Worm (Caenorhabditis elegans): ENCODE measurements around the gene F47B10.3.

DNA sequence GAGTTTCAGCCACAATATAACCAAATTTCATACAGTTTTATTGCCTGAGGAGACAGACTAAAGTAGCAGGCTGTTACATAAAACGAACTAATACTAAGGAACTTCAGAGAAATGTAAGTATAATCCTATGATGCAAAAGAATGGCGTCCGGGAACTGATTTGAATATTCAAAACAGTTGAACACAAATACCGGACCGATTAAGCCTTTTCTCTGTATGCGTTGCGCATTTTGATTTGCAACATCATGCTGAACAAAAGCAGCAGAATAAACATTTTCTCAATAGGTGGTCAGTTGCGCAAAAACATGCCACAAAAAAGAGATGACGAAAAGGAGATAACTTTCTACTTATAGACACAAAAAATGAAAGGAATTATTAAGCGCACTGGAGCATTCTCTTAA, 32.0 kb downstream of the F47B10.3 start:
- no peak for TF ChIP-seq pqm-1 (tag; optimal IDR thresholded peaks at IDR 0.05)
- no peak for TF ChIP-seq ztf-11 (tag; optimal IDR thresholded peaks at IDR 0.05)
- TF ChIP-seq ceh-82 (tag; optimal IDR thresholded peaks at IDR 0.05): no peak
- TF ChIP-seq fkh-10 (GFP tag; optimal IDR thresholded peaks at IDR 0.05): no peak
- no peak for TF ChIP-seq daf-12 (tag; optimal IDR thresholded peaks at IDR 0.05)
- TF ChIP-seq ZK546.5 (tag; optimal IDR thresholded peaks at IDR 0.05): no peak
- no peak for TF ChIP-seq nhr-25 (tag; optimal IDR thresholded peaks at IDR 0.05)
- no peak for TF ChIP-seq zag-1 (tag; optimal IDR thresholded peaks at IDR 0.05)
- TF ChIP-seq mdl-1 (tag; optimal IDR thresholded peaks at IDR 0.05): no peak
- no peak for TF ChIP-seq nhr-11 (tag; optimal IDR thresholded peaks at IDR 0.05)
- no peak for TF ChIP-seq unc-62 (GFP tag; optimal IDR thresholded peaks at IDR 0.05)
- TF ChIP-seq nhr-67 (tag; optimal IDR thresholded peaks at IDR 0.05): no peak
- TF ChIP-seq nfya-1 (tag; optimal IDR thresholded peaks at IDR 0.05; ENCODE audit: insufficient read depth): no peak

All from whole organism, L3 larva.